Worm (Caenorhabditis elegans): ENCODE data around the gene irld-18.

The irld-18 gene

DNA sequence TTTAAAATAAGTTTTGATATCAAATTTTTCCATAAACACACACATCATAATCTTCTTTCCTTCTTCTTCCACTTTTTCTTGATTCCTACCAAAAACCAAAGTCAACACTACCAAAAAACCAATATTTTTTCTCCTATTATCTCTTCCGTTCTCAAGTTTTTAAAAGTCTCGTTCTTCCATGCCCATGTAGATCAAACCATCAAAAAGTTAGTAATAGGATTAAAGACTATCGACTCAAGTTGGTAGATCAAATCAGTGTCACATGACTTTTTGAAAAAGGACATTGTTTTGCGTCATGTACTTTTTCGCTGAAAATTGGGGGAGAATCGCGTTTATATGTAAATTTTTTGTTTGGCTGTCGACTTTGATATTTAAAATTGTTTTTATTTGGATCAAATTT lies 22.2 kb upstream of the irld-18 start:
- TF ChIP-seq tab-1 (GFP tag; IDR thresholded peaks at IDR 0.05) (no peak), ztf-29 (GFP tag; IDR thresholded peaks at IDR 0.05) (no peak), klf-2 (GFP tag; conservative IDR thresholded peaks at IDR 0.05) (no peak), cog-1 (tag; optimal IDR thresholded peaks at IDR 0.05) (no peak), med-1 (GFP tag; optimal IDR thresholded peaks at IDR 0.05; ENCODE audit: insufficient read depth) (no peak), flt-1 (GFP tag; IDR thresholded peaks at IDR 0.05) (no peak), ztf-23 (GFP tag; IDR thresholded peaks at IDR 0.05) (no peak), T22C8.4 (GFP tag; IDR thresholded peaks at IDR 0.05) (no peak), ref-1 (GFP tag; conservative IDR thresholded peaks at IDR 0.05) (no peak)

DNA sequence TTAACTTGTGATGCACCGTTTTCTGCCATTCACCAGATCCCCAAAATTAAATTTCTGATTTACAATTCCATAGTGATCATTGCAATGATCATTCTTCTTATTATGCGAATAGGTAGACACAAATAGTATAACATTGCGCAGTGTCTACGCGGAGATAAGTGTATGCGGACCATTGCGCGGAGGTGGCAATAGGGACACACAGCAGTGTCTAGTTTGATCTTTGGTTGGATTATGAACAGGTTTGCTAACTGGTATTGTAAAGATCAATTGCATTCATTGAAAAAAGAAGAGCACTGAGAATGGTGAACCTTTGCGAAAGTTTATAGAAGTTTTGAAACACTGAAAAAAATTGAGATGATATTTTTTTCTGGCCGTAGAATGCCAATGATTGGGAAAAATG lies 18.5 kb upstream of the irld-18 start:
- no peak for TF ChIP-seq klf-2 (GFP tag; conservative IDR thresholded peaks at IDR 0.05)
- no peak for TF ChIP-seq cog-1 (tag; optimal IDR thresholded peaks at IDR 0.05)
- TF ChIP-seq flt-1 (GFP tag; IDR thresholded peaks at IDR 0.05) = no peak
- no peak for TF ChIP-seq T22C8.4 (GFP tag; IDR thresholded peaks at IDR 0.05)

DNA sequence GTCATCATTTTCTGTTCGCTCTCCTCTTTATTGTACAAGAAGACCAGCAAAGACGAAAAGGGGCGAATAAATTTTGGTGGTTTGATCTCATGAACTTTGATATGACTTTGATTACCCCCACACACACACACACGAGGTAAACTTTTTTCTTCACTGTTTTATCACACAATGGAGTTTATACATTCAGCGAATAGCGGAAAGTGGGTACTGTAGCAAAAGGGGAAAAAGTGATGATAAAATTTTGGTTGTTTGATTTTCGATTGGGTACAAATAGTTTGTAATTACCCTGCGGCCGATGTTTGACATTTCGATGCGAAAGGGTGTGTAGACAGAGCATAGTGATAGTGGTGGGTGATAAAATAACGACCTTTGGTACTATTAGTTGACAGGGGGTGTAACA lies 13.4 kb upstream of the irld-18 start:
- TF ChIP-seq tab-1 (GFP tag; IDR thresholded peaks at IDR 0.05) (no peak), med-1 (GFP tag; optimal IDR thresholded peaks at IDR 0.05; ENCODE audit: insufficient read depth) (no peak), flt-1 (GFP tag; IDR thresholded peaks at IDR 0.05) (no peak), ztf-29 (GFP tag; IDR thresholded peaks at IDR 0.05) (no peak), cog-1 (tag; optimal IDR thresholded peaks at IDR 0.05) (no peak), ref-1 (GFP tag; conservative IDR thresholded peaks at IDR 0.05) (no peak), klf-2 (GFP tag; conservative IDR thresholded peaks at IDR 0.05) (no peak), T22C8.4 (GFP tag; IDR thresholded peaks at IDR 0.05) (no peak), ztf-23 (GFP tag; IDR thresholded peaks at IDR 0.05) (no peak)

DNA sequence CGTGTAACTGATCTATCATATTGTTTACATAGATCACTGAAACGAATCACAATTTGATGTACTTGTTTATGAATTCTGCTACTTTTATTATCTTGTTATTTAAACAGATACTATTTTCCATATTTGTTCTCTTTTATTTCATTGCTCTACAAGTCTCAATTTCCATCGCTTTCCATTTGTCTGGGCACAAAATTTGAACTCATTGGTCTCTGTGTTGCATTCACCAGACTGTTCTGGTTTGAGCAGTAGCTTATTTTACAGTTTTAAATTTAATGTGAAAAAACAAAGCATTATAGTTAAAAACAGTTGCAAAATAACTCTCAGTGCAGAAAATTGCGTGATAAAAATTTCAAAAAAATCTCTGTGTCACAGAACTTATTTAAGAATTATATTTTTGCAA lies 6.8 kb upstream of the irld-18 start:
- TF ChIP-seq flt-1 (GFP tag; IDR thresholded peaks at IDR 0.05) = no peak
- TF ChIP-seq ref-1 (GFP tag; conservative IDR thresholded peaks at IDR 0.05) = no peak
- no peak for TF ChIP-seq ztf-29 (GFP tag; IDR thresholded peaks at IDR 0.05)
- TF ChIP-seq cog-1 (tag; optimal IDR thresholded peaks at IDR 0.05) = no peak
- TF ChIP-seq tab-1 (GFP tag; IDR thresholded peaks at IDR 0.05) = no peak
- TF ChIP-seq med-1 (GFP tag; optimal IDR thresholded peaks at IDR 0.05; ENCODE audit: insufficient read depth) = no peak
- no peak for TF ChIP-seq T22C8.4 (GFP tag; IDR thresholded peaks at IDR 0.05)
- no peak for TF ChIP-seq ztf-23 (GFP tag; IDR thresholded peaks at IDR 0.05)
- TF ChIP-seq klf-2 (GFP tag; conservative IDR thresholded peaks at IDR 0.05) = no peak

DNA sequence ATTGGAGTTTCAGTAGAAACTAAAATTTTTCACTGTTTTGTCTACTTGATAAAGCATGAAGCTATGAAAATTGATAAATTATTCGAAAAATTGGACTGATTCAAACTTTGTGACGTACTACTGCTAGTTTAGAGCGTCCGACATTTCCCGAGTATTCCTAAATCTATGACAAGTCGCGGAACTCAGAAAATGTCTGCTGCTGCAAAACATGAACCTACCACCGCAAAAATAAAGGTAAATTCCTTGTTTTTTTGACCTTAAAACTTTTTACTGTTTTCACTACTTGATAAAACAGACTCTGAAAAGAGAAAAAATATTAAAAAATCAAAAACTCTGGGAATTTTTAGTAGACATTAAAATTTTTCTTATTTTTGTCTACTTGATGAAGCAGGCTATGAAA lies 5.9 kb upstream of the irld-18 start:
- TF ChIP-seq T22C8.4 (GFP tag; IDR thresholded peaks at IDR 0.05) = no peak

DNA sequence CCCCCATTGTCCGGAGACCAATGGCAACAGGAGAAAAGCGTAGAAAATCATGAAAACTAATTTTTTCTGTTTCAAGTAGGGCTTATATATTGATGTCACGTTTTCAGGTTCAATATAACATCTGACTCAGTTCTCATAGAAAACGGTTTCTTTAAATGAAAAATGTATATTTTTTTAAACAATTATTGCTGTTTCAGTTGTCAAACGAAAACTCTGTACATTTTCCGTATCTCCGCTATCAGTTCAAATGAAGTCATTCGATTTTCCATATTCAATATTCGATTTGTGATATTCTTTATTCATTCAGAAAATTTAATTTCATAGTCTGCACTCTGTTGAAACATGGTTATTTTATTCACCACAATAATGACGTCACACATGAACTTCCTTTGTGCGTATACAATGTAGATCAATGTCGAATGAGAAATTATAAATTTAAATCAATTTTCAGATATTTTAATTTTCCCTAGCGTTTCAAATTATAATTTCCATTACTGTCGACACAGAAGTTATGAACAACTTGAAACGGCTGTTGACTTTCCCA lies 2.1 kb downstream of the irld-18 start, which contains the start of gene Y57G11B.8:
Y57G11B.8 (minus strand) TSS at position 51 of the 544 bp plus-strand sequence.
- TF ChIP-seq med-1 (GFP tag; optimal IDR thresholded peaks at IDR 0.05; ENCODE audit: insufficient read depth) (no peak), T22C8.4 (GFP tag; IDR thresholded peaks at IDR 0.05) (no peak), ztf-23 (GFP tag; IDR thresholded peaks at IDR 0.05) (no peak), flt-1 (GFP tag; IDR thresholded peaks at IDR 0.05) (no peak), cog-1 (tag; optimal IDR thresholded peaks at IDR 0.05) (no peak), klf-2 (GFP tag; conservative IDR thresholded peaks at IDR 0.05) (no peak)

DNA sequence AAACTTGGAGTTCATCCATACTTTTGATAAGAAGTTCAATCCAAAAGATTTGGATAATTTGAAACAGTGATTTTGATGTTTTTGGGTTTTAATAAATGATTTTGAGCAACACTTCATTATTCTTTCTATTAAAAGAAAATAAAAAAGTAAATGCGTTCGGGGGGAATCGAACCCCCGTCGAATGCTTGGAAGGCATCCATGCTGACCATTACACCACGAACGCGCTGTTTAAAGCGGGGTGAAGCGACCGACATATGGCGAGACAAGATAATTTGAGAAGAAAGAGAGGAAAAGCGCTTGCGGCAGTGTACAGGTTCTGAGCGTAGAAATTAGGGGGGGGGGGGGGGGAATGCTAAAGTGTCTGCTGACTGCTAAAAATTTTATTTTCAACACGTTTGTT lies 4.4 kb downstream of the irld-18 start:
- TF ChIP-seq flt-1 (GFP tag; IDR thresholded peaks at IDR 0.05) (peak; percentile 83), cog-1 (tag; optimal IDR thresholded peaks at IDR 0.05) (no peak), ref-1 (GFP tag; conservative IDR thresholded peaks at IDR 0.05) (no peak), med-1 (GFP tag; optimal IDR thresholded peaks at IDR 0.05; ENCODE audit: insufficient read depth) (peak; percentile 30), klf-2 (GFP tag; conservative IDR thresholded peaks at IDR 0.05) (peak; percentile 80), tab-1 (GFP tag; IDR thresholded peaks at IDR 0.05) (no peak), ztf-23 (GFP tag; IDR thresholded peaks at IDR 0.05) (no peak), ztf-29 (GFP tag; IDR thresholded peaks at IDR 0.05) (peak; percentile 63; the same call in 1 of the 2 replicates), T22C8.4 (GFP tag; IDR thresholded peaks at IDR 0.05) (peak; percentile 71)

DNA sequence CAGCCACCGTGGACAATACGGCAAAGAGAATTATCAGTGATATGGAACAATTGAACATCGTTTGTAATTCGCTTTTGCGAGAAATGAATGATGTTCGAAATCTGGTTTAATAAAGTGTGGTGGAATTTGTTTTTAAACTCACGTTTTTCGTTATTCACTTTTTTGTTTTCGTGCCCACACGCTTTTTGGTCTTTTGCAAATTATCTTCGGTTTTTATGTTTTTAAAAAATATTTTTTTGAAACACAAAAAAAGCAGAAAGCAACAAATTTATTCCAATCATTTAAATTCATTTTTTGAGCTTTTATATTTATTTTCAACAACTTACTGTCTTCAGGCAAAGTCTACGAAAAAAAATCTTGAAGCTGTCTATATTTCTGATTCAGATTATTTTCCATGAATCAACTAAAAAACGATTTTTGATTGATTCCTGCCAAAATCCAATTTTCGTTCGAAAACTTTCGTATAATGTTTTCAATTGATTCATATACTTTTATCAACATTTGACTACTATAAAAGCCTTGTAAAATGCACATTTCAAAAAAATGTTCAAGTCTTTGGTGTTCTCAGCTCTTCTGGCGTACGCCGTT lies 6.5 kb downstream of the irld-18 start, which contains the start of the genes Y57G11B.3 and Y57G11B.5:
Y57G11B.3 (minus strand) TSS at position 101 of the 588 bp plus-strand sequence.
Y57G11B.5 (plus strand) TSS at position 538 of the 588 bp plus-strand sequence.
- no peak for TF ChIP-seq cog-1 (tag; optimal IDR thresholded peaks at IDR 0.05)
- no peak for TF ChIP-seq ztf-29 (GFP tag; IDR thresholded peaks at IDR 0.05)

DNA sequence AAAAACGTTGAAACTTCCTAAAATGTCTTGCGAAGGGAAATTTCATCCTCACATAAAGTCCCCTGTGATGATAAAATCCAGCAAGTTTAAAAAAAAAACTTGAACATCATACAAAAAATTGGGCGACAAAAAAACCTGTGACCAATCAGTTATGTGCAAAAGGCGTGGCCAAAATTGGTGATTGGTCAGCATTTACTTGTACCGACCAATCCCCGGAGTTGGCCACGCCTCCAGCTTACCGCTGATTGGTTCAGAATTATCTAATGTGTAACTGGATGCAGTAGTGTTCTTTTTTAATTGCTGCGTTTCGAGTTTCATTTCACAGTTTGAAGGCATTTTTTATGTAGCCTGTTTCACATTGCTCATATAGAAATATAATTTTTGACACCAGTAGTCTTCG lies 7.8 kb downstream of the irld-18 start:
- TF ChIP-seq ztf-29 (GFP tag; IDR thresholded peaks at IDR 0.05) = no peak
- TF ChIP-seq tab-1 (GFP tag; IDR thresholded peaks at IDR 0.05) = no peak
- no peak for TF ChIP-seq flt-1 (GFP tag; IDR thresholded peaks at IDR 0.05)
- no peak for TF ChIP-seq med-1 (GFP tag; optimal IDR thresholded peaks at IDR 0.05; ENCODE audit: insufficient read depth)
- no peak for TF ChIP-seq ref-1 (GFP tag; conservative IDR thresholded peaks at IDR 0.05)
- no peak for TF ChIP-seq ztf-23 (GFP tag; IDR thresholded peaks at IDR 0.05)
- TF ChIP-seq cog-1 (tag; optimal IDR thresholded peaks at IDR 0.05) = no peak
- no peak for TF ChIP-seq T22C8.4 (GFP tag; IDR thresholded peaks at IDR 0.05)
- TF ChIP-seq klf-2 (GFP tag; conservative IDR thresholded peaks at IDR 0.05) = no peak

DNA sequence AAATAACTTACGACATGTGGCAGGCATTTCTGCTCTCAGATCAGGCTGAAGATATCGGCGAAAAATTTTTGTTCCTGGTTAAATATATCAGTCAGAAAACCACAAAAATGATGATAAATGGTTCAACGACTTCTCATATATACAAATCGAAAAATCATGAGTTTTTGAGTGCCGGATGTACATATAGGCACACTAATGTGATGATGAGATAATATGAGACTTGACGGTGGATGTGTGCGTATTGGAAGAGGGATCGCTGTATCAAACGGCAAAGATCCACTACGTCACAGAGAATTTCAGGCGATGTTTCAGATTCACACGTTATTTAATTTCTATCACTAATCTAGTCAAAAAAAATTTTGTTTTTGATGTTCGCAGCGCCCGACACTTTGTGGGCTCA lies 8.2 kb downstream of the irld-18 start, which contains the start of gene glb-34:
glb-34 (minus strand) TSS at position 101 of the 400 bp plus-strand sequence.
- TF ChIP-seq med-1 (GFP tag; optimal IDR thresholded peaks at IDR 0.05; ENCODE audit: insufficient read depth) (no peak), ztf-23 (GFP tag; IDR thresholded peaks at IDR 0.05) (no peak), flt-1 (GFP tag; IDR thresholded peaks at IDR 0.05) (no peak), cog-1 (tag; optimal IDR thresholded peaks at IDR 0.05) (no peak), ref-1 (GFP tag; conservative IDR thresholded peaks at IDR 0.05) (no peak), klf-2 (GFP tag; conservative IDR thresholded peaks at IDR 0.05) (no peak), tab-1 (GFP tag; IDR thresholded peaks at IDR 0.05) (no peak), ztf-29 (GFP tag; IDR thresholded peaks at IDR 0.05) (no peak), T22C8.4 (GFP tag; IDR thresholded peaks at IDR 0.05) (no peak)
